Worm (Caenorhabditis elegans) whole organism, L4 larva: ENCODE data around the gene eas-1.

ENCODE experiments used
- D1046.2 ChIP-seq: fragments of 200-800 bp; sonication (Bioruptor generic); IDR thresholded peaks from 2 replicates; pipeline ENCODE4 v1.3.6; 2022; ENCODE audit warnings: missing genetic modification characterization, missing compliant biosample characterization
- F10B5.3 ChIP-seq: sonication (generic microtip); optimal IDR thresholded peaks from 2 replicates; lab custom pipeline; 2016; ENCODE audit warnings: mild to moderate bottlenecking, missing genetic modification characterization, missing compliant biosample characterization
- F26F4.8 ChIP-seq: fragments of 200-800 bp; sonication (Bioruptor generic); conservative IDR thresholded peaks from 2 replicates; pipeline ENCODE4 v1.3.6; 2022; ENCODE audit warnings: missing genetic modification characterization, missing compliant biosample characterization
- F49E8.2 ChIP-seq: sonication (generic microtip); optimal IDR thresholded peaks from 2 replicates; lab custom pipeline; 2016; ENCODE audit warnings: missing compliant biosample characterization, mild to moderate bottlenecking, missing genetic modification characterization, borderline replicate concordance
- T20F7.1 ChIP-seq: fragments of 200-800 bp; sonication (Bioruptor generic); optimal IDR thresholded peaks from 2 replicates; lab custom pipeline; 2018; ENCODE audit warnings: mild to moderate bottlenecking, missing genetic modification characterization, missing compliant biosample characterization
- Y48G9A.11 ChIP-seq: fragments of 200-800 bp; sonication (Bioruptor generic); IDR thresholded peaks from 2 replicates; pipeline ENCODE4 v1.3.6; 2022; ENCODE audit warnings: missing genetic modification reagents, missing genetic modification characterization, missing compliant biosample characterization
- Y75B8A.6 ChIP-seq: fragments of 200-800 bp; sonication (Bioruptor generic); IDR thresholded peaks from 2 replicates; pipeline ENCODE4 v1.3.6; 2022; ENCODE audit warnings: missing genetic modification reagents, missing genetic modification characterization, missing compliant biosample characterization
- ZK337.2 ChIP-seq: fragments of 200-800 bp; sonication (Bioruptor generic); IDR thresholded peaks from 2 replicates; pipeline ENCODE4 v1.3.6; 2022; ENCODE audit warnings: missing genetic modification reagents, missing genetic modification characterization, missing compliant biosample characterization
- ZK546.5 ChIP-seq, 2 experiments: sonication (generic microtip); optimal IDR thresholded peaks; 2 replicates each; lab custom pipeline; 2017; ENCODE audit warnings: missing biosample characterization in 2 of 2, missing genetic modification characterization in 2 of 2
- arid-1 ChIP-seq: fragments of 200-800 bp; sonication (Bioruptor generic); conservative IDR thresholded peaks from 2 replicates; pipeline ENCODE4 v1.3.6; 2022; ENCODE audit warnings: missing genetic modification reagents, missing genetic modification characterization, missing compliant biosample characterization
- ceh-62 ChIP-seq: sonication (generic microtip); optimal IDR thresholded peaks from 2 replicates; lab custom pipeline; 2017; ENCODE audit warnings: missing biosample characterization, missing genetic modification characterization
- ceh-82 ChIP-seq: sonication (generic microtip); optimal IDR thresholded peaks from 2 replicates; lab custom pipeline; 2017; ENCODE audit warnings: missing biosample characterization, missing genetic modification characterization
- ces-1 ChIP-seq: fragments of 150-350 bp; sonication (generic microtip); optimal IDR thresholded peaks from 4 replicates; lab custom pipeline; 2014; ENCODE audit warnings: missing biosample characterization, missing genetic modification reagents, missing genetic modification characterization
- daf-12 ChIP-seq: fragments of 150-350 bp; optimal IDR thresholded peaks from 2 replicates; lab custom pipeline; 2014; ENCODE audit warnings: missing biosample characterization, missing genetic modification reagents, missing genetic modification characterization
- daf-16 ChIP-seq, 3 experiments: sonication (generic microtip); optimal IDR thresholded peaks; 2 replicates each; lab custom pipeline; 2016 to 2017; ENCODE audit warnings: missing genetic modification characterization in 3 of 3, missing genetic modification reagents in 3 of 3, mild to moderate bottlenecking in 2 of 3, missing compliant biosample characterization in 2 of 3, missing biosample characterization in 1 of 3, moderate library complexity in 1 of 3
- daf-8 ChIP-seq: fragments of 200-800 bp; sonication (Bioruptor generic); IDR thresholded peaks from 2 replicates; pipeline ENCODE4 v1.3.6; 2022; ENCODE audit warnings: missing genetic modification characterization, missing compliant biosample characterization
- dmd-6 ChIP-seq: fragments of 200-800 bp; sonication (Bioruptor generic); IDR thresholded peaks from 2 replicates; pipeline ENCODE4 v1.3.6; 2022; ENCODE audit warnings: missing genetic modification reagents, missing genetic modification characterization, missing compliant biosample characterization
- dmd-8 ChIP-seq: fragments of 200-800 bp; sonication (Bioruptor generic); IDR thresholded peaks from 2 replicates; pipeline ENCODE4 v1.3.6; 2022; ENCODE audit warnings: missing genetic modification characterization, missing compliant biosample characterization
- dmd-9 ChIP-seq: fragments of 200-800 bp; sonication (Bioruptor generic); IDR thresholded peaks from 2 replicates; pipeline ENCODE4 v1.3.6; 2022; ENCODE audit warnings: missing genetic modification reagents, missing genetic modification characterization, missing compliant biosample characterization
- dve-1 ChIP-seq: sonication (generic microtip); optimal IDR thresholded peaks from 2 replicates; lab custom pipeline; 2017; ENCODE audit warnings: antibody characterized with exemption, mild to moderate bottlenecking, missing genetic modification characterization, missing compliant biosample characterization; ENCODE audit not compliant: insufficient read depth
- fos-1 ChIP-seq: fragments of 150-350 bp; optimal IDR thresholded peaks from 2 replicates; lab custom pipeline; 2014; ENCODE audit warnings: missing biosample characterization, missing genetic modification characterization
- gei-8 ChIP-seq: fragments of 200-800 bp; sonication (Bioruptor generic); optimal IDR thresholded peaks from 2 replicates; lab custom pipeline; 2018; ENCODE audit warnings: mild to moderate bottlenecking, missing genetic modification characterization, missing compliant biosample characterization
- hif-1 ChIP-seq, 2 experiments: sonication (generic microtip); optimal IDR thresholded peaks; 2 replicates each; lab custom pipeline; 2016 to 2017; ENCODE audit warnings: missing compliant biosample characterization in 2 of 2, missing genetic modification characterization in 2 of 2, missing genetic modification reagents in 2 of 2, missing genotype in 2 of 2, mild to moderate bottlenecking in 1 of 2
- hlh-11 ChIP-seq: fragments of 200-800 bp; sonication (Bioruptor generic); optimal IDR thresholded peaks from 2 replicates; lab custom pipeline; 2018; ENCODE audit warnings: mild to moderate bottlenecking, missing genetic modification characterization, missing compliant biosample characterization
- hlh-30 ChIP-seq: sonication (generic microtip); optimal IDR thresholded peaks from 2 replicates; lab custom pipeline; 2017; ENCODE audit warnings: antibody characterized with exemption, mild to moderate bottlenecking, missing genetic modification characterization, missing compliant biosample characterization; ENCODE audit not compliant: insufficient read depth
- hmg-1.1 ChIP-seq: fragments of 200-800 bp; sonication (Bioruptor generic); IDR thresholded peaks from 2 replicates; pipeline ENCODE4 v1.3.6; 2022; ENCODE audit warnings: missing genetic modification reagents, missing genetic modification characterization, missing compliant biosample characterization
- jun-1 ChIP-seq: fragments of 150-350 bp; optimal IDR thresholded peaks from 2 replicates; lab custom pipeline; 2014; ENCODE audit warnings: missing biosample characterization, missing genetic modification reagents, missing genetic modification characterization
- lim-7 ChIP-seq: fragments of 200-800 bp; sonication (Bioruptor generic); IDR thresholded peaks from 2 replicates; pipeline ENCODE4 v1.3.6; 2022; ENCODE audit warnings: missing genetic modification characterization, missing compliant biosample characterization
- lin-38 ChIP-seq: fragments of 200-800 bp; sonication (Bioruptor generic); IDR thresholded peaks from 2 replicates; pipeline ENCODE4 v1.3.6; 2022; ENCODE audit warnings: missing genetic modification reagents, missing genetic modification characterization, missing compliant biosample characterization
- lsy-2 ChIP-seq, 2 experiments: fragments of 150-350 bp in 1 of 2; sonication (generic microtip) in 1 of 2; optimal IDR thresholded peaks; 2 replicates each; lab custom pipeline; 2014 to 2017; ENCODE audit warnings: missing biosample characterization in 2 of 2, missing genetic modification characterization in 2 of 2
- madf-5 ChIP-seq, 2 experiments: fragments of 200-800 bp; sonication (Bioruptor generic); IDR thresholded peaks; 2 replicates each; pipeline ENCODE4 v1.3.6; 2022; ENCODE audit warnings: missing compliant biosample characterization in 2 of 2, missing genetic modification characterization in 2 of 2
- mdl-1 ChIP-seq, 2 experiments: fragments of 150-350 bp in 1 of 2; sonication (generic microtip) in 1 of 2; optimal IDR thresholded peaks; 2 replicates each; lab custom pipeline; 2014 to 2017; ENCODE audit warnings: missing biosample characterization in 2 of 2, missing genetic modification characterization in 2 of 2
- mep-1 ChIP-seq: fragments of 150-350 bp; sonication (generic microtip); optimal IDR thresholded peaks from 3 replicates; lab custom pipeline; 2014; ENCODE audit warnings: missing biosample characterization, missing genetic modification characterization
- mes-2 ChIP-seq: sonication (generic microtip); optimal IDR thresholded peaks from 2 replicates; lab custom pipeline; 2016; ENCODE audit warnings: missing genotype, mild to moderate bottlenecking, missing genetic modification characterization, missing compliant biosample characterization; ENCODE audit not compliant: poor library complexity, severe bottlenecking
- mxl-3 ChIP-seq: fragments of 200-800 bp; sonication (Bioruptor generic); optimal IDR thresholded peaks from 2 replicates; lab custom pipeline; 2018; ENCODE audit warnings: mild to moderate bottlenecking, missing genetic modification characterization, missing compliant biosample characterization
- nhr-10 ChIP-seq: fragments of 150-350 bp; optimal IDR thresholded peaks from 2 replicates; lab custom pipeline; 2014; ENCODE audit warnings: missing biosample characterization, missing genetic modification characterization
- nhr-41 ChIP-seq: fragments of 200-800 bp; sonication (Bioruptor generic); IDR thresholded peaks from 2 replicates; pipeline ENCODE4 v1.3.6; 2022; ENCODE audit warnings: missing genetic modification reagents, missing genetic modification characterization, missing compliant biosample characterization
- nhr-48 ChIP-seq: sonication (generic microtip); optimal IDR thresholded peaks from 2 replicates; lab custom pipeline; 2016; ENCODE audit warnings: mild to moderate bottlenecking, missing genetic modification characterization, missing compliant biosample characterization
- nhr-6 ChIP-seq: fragments of 150-350 bp; optimal IDR thresholded peaks from 2 replicates; lab custom pipeline; 2014; ENCODE audit warnings: missing biosample characterization, missing genetic modification characterization
- nhr-77 ChIP-seq: fragments of 150-350 bp; optimal IDR thresholded peaks from 2 replicates; lab custom pipeline; 2014; ENCODE audit warnings: missing biosample characterization, missing genetic modification characterization
- php-3 ChIP-seq: fragments of 200-800 bp; sonication (Bioruptor generic); IDR thresholded peaks from 2 replicates; pipeline ENCODE4 v1.3.6; 2022; ENCODE audit warnings: missing genetic modification reagents, missing genetic modification characterization, missing compliant biosample characterization
- pqm-1 ChIP-seq: sonication (generic microtip); optimal IDR thresholded peaks from 2 replicates; lab custom pipeline; 2017; ENCODE audit warnings: missing biosample characterization, missing genetic modification characterization
- snpc-4 ChIP-seq: fragments of 150-350 bp; optimal IDR thresholded peaks from 2 replicates; lab custom pipeline; 2014; ENCODE audit warnings: missing biosample characterization, missing genetic modification characterization
- spr-1 ChIP-seq: sonication (generic microtip); optimal IDR thresholded peaks from 2 replicates; lab custom pipeline; 2016; ENCODE audit warnings: mild to moderate bottlenecking, missing genetic modification characterization, missing compliant biosample characterization
- unc-130 ChIP-seq: sonication (generic microtip); optimal IDR thresholded peaks from 2 replicates; lab custom pipeline; 2016; ENCODE audit warnings: missing genetic modification reagents, missing genetic modification characterization, missing compliant biosample characterization
- unc-39 ChIP-seq: sonication (generic microtip); optimal IDR thresholded peaks from 2 replicates; lab custom pipeline; 2017; ENCODE audit warnings: missing biosample characterization, missing genetic modification characterization
- zfp-3 ChIP-seq: fragments of 200-800 bp; sonication (Bioruptor generic); conservative IDR thresholded peaks from 2 replicates; pipeline ENCODE4 v1.3.6; 2022; ENCODE audit warnings: missing genetic modification reagents, missing genetic modification characterization, missing compliant biosample characterization
- zip-11 ChIP-seq: fragments of 200-800 bp; sonication (Bioruptor generic); IDR thresholded peaks from 2 replicates; pipeline ENCODE4 v1.3.6; 2022; ENCODE audit warnings: missing genetic modification characterization, missing compliant biosample characterization
- ztf-11 ChIP-seq: fragments of 150-350 bp; optimal IDR thresholded peaks from 2 replicates; lab custom pipeline; 2014; ENCODE audit warnings: missing biosample characterization, missing genetic modification characterization

The eas-1 gene

ce11 chrII:4715676-4716075, 24.5 kb upstream of the eas-1 start, which contains the start of gene F41C3.8 (continued):
- TF ChIP-seq daf-8 (GFP tag; lab: Robert Waterston, UW): no peak
- no peak for TF ChIP-seq nhr-41
- TF ChIP-seq, all 104 proteins: peak for 7

DNA sequence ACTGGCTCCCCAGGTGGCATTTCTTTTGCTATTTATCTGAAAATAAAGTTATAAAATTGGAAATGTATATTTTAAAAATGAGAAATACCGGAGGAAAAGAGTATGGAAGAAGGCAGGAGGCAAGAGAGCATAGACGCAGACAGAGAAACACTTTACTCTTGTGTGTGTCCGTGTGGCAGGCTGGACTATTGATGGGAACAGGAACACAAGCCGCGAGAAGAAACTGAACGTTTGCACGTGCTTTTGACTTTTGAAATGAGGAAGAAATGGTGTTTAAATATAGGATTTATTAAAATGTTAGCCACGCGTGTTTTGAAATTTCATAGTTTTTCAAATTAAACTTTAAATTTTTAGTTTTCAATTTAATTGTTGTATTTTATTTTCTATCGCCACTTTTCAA, 14.1 kb upstream of the eas-1 start, which contains the start of gene F10G7.10:
F10G7.10 (minus strand) TSS at position 145 of the 400 bp plus-strand sequence.
- TF ChIP-seq zfp-3 (GFP tag; lab: Robert Waterston, UW): no peak
- no peak for TF ChIP-seq gei-8
- TF ChIP-seq dmd-9: no peak
- no peak for TF ChIP-seq lim-7 (GFP tag; lab: Robert Waterston, UW)
- TF ChIP-seq spr-1 (tag; lab: Kevin White, UChicago): no peak
- TF ChIP-seq T20F7.1: no peak
- TF ChIP-seq hlh-11 (tag; lab: Kevin White, UChicago): peak; percentile 42
- no peak for TF ChIP-seq jun-1 (tag; lab: Kevin White, UChicago)
- no peak for TF ChIP-seq ZK337.2 (GFP tag; lab: Robert Waterston, UW)
- no peak for TF ChIP-seq nhr-77 (tag; lab: Kevin White, UChicago)
- no peak for TF ChIP-seq pqm-1 (tag; lab: Kevin White, UChicago)
- peak; percentile 31 for TF ChIP-seq mes-2 (tag; lab: Kevin White, UChicago)
- peak in 1 of 2 experiments; percentile 28 for TF ChIP-seq lsy-2 (tag; optimal IDR thresholded peaks at IDR 0.05; lab: Kevin White, UChicago)
- no peak for TF ChIP-seq daf-16 (GFP tag; optimal IDR thresholded peaks at IDR 0.05; lab: Kevin White, UChicago)
- TF ChIP-seq daf-16 (tag; optimal IDR thresholded peaks at IDR 0.05; lab: Kevin White, UChicago): peak; percentile 29
- no peak for TF ChIP-seq F26F4.8 (GFP tag; lab: Robert Waterston, UW)
- no peak for TF ChIP-seq ceh-62 (tag; lab: Kevin White, UChicago)
- TF ChIP-seq mep-1: peak; percentile 0
- TF ChIP-seq nhr-48 (tag; lab: Kevin White, UChicago): no peak
- no peak for TF ChIP-seq ztf-11 (tag; lab: Kevin White, UChicago)
- TF ChIP-seq zip-11 (GFP tag; lab: Robert Waterston, UW): no peak
- peak; percentile 3 for TF ChIP-seq nhr-6 (tag; lab: Kevin White, UChicago)
- no peak for TF ChIP-seq unc-39 (tag; lab: Kevin White, UChicago)
- no peak for TF ChIP-seq nhr-41
- TF ChIP-seq lin-38 (GFP tag; lab: Robert Waterston, UW): no peak
- peak in 1 of 2 experiments; percentile 50 for TF ChIP-seq hif-1 (tag; optimal IDR thresholded peaks at IDR 0.05; lab: Kevin White, UChicago)
- TF ChIP-seq mxl-3 (GFP tag; lab: Kevin White, UChicago): peak; percentile 69
- TF ChIP-seq nhr-10 (tag; lab: Kevin White, UChicago): no peak
- no peak for TF ChIP-seq F10B5.3
- no peak for TF ChIP-seq unc-130 (GFP tag; lab: Kevin White, UChicago)
- TF ChIP-seq hmg-1.1 (GFP tag; lab: Robert Waterston, UW): 0 out of 2 replicates have a peak, but pooled peaks have one; percentile 39
- TF ChIP-seq fos-1: no peak
- no peak for TF ChIP-seq D1046.2 (GFP tag; lab: Robert Waterston, UW)
- peak; percentile 36 for TF ChIP-seq dve-1 (tag; lab: Kevin White, UChicago)
- no peak for TF ChIP-seq F49E8.2 (tag; lab: Kevin White, UChicago)
- TF ChIP-seq ceh-82: no peak
- TF ChIP-seq madf-5 (GFP tag; IDR thresholded peaks at IDR 0.05; lab: Robert Waterston, UW): no peak
- TF ChIP-seq Y75B8A.6 (GFP tag; lab: Robert Waterston, UW): no peak
- peak; percentile 83 for TF ChIP-seq hlh-30 (tag; lab: Kevin White, UChicago)
- TF ChIP-seq dmd-6: no peak
- no peak for TF ChIP-seq snpc-4
- no peak for TF ChIP-seq arid-1 (GFP tag; lab: Robert Waterston, UW)
- TF ChIP-seq php-3 (GFP tag; lab: Robert Waterston, UW): no peak
- no peak for TF ChIP-seq Y48G9A.11
- TF ChIP-seq dmd-8 (GFP tag; lab: Robert Waterston, UW): no peak
- no peak for TF ChIP-seq daf-12
- TF ChIP-seq mdl-1 (tag; optimal IDR thresholded peaks at IDR 0.05; lab: Kevin White, UChicago): peak; percentile 30 to 84
- TF ChIP-seq ces-1: no peak
- TF ChIP-seq ZK546.5 (tag; optimal IDR thresholded peaks at IDR 0.05; lab: Kevin White, UChicago): no peak
